Fruit fly (Drosophila melanogaster) whole organism, adult: ENCODE measurements around the gene CG32388.

Experiments used
- CG11617 ChIP-seq: fragments of 200-800 bp; sonication (Bioruptor generic); optimal IDR thresholded peaks from 2 replicates; lab custom pipeline; 2017; ENCODE audit warnings: mild to moderate bottlenecking, missing biosample characterization, missing genetic modification reagents, missing genetic modification characterization
- CG12768 ChIP-seq: fragments of 200-800 bp; sonication (Bioruptor generic); optimal IDR thresholded peaks from 2 replicates; lab custom pipeline; 2017; ENCODE audit warnings: missing biosample characterization, missing genetic modification characterization, mild to moderate bottlenecking, moderate library complexity, missing genetic modification reagents
- CG14711 ChIP-seq: fragments of 200-800 bp; sonication (Bioruptor generic); optimal IDR thresholded peaks from 2 replicates; lab custom pipeline; 2018; ENCODE audit warnings: missing biosample characterization, mild to moderate bottlenecking, missing genetic modification characterization, moderate library complexity
- CG5204 ChIP-seq: fragments of 200-800 bp; sonication (Bioruptor generic); optimal IDR thresholded peaks from 2 replicates; lab custom pipeline; 2016; ENCODE audit warnings: missing biosample characterization, missing genetic modification characterization
- cnc ChIP-seq, 2 experiments: fragments of >200 bp; optimal IDR thresholded peaks; 2 replicates each; lab custom pipeline; 2017
- tj ChIP-seq: fragments of 200-800 bp; sonication (Bioruptor generic); optimal IDR thresholded peaks from 3 replicates; lab custom pipeline; 2017; ENCODE audit warnings: missing biosample characterization, mild to moderate bottlenecking, missing genetic modification characterization, moderate library complexity
- toe ChIP-seq: fragments of 200-800 bp; sonication (Bioruptor generic); optimal IDR thresholded peaks from 2 replicates; lab custom pipeline; 2016; ENCODE audit warnings: missing biosample characterization, missing genetic modification characterization

dm6 chr3L:6993350-6993749 is 9.0 kb upstream of the CG32388 start:
- TF ChIP-seq toe (no peak), CG12768 (GFP tag; lab: Kevin White, UChicago) (no peak), cnc (optimal IDR thresholded peaks at IDR 0.05; lab: Kevin White, UChicago) (no peak), CG5204 (no peak), CG11617 (GFP tag; lab: Kevin White, UChicago) (no peak), tj (no peak), CG14711 (no peak)
